Worm (Caenorhabditis elegans) whole organism, L4 larva: ENCODE data around the gene acs-10.

Source experiments
- F44E2.7 ChIP-seq: fragments of 200-800 bp; sonication (Bioruptor generic); IDR thresholded peaks from 2 replicates; pipeline ENCODE4 v2.1.2; 2022; ENCODE audit warnings: missing genetic modification characterization, missing compliant biosample characterization
- fkh-10 ChIP-seq: fragments of 150-350 bp; optimal IDR thresholded peaks from 2 replicates; lab custom pipeline; 2014; ENCODE audit warnings: missing biosample characterization, missing genetic modification reagents, missing genetic modification characterization
- lin-13 ChIP-seq: fragments of 150-350 bp; optimal IDR thresholded peaks from 2 replicates; lab custom pipeline; 2014; ENCODE audit warnings: missing biosample characterization, missing genetic modification reagents, missing genetic modification characterization
- mxl-3 ChIP-seq: fragments of 200-800 bp; sonication (Bioruptor generic); optimal IDR thresholded peaks from 2 replicates; lab custom pipeline; 2018; ENCODE audit warnings: mild to moderate bottlenecking, missing genetic modification characterization, missing compliant biosample characterization
- nhr-11 ChIP-seq: fragments of 150-350 bp; optimal IDR thresholded peaks from 2 replicates; lab custom pipeline; 2014; ENCODE audit warnings: missing biosample characterization, missing genetic modification characterization
- pha-4 ChIP-seq, 2 experiments: fragments of 150-350 bp in 1 of 2; fragments of 200-800 bp in 1 of 2; sonication (Bioruptor generic) in 1 of 2; IDR thresholded peaks in 1 of 2; optimal IDR thresholded peaks in 1 of 2; 2 replicates each; pipeline versions ENCODE4 v1.3.6 to Lab custom; 2014 to 2022; ENCODE audit warnings: missing genetic modification characterization in 2 of 2, missing genetic modification reagents in 2 of 2, missing biosample characterization in 1 of 2, missing compliant biosample characterization in 1 of 2
- zfp-2 ChIP-seq: sonication (generic microtip); optimal IDR thresholded peaks from 2 replicates; lab custom pipeline; 2016; ENCODE audit warnings: mild to moderate bottlenecking, missing genetic modification characterization, missing compliant biosample characterization
- ztf-11 ChIP-seq: fragments of 150-350 bp; optimal IDR thresholded peaks from 2 replicates; lab custom pipeline; 2014; ENCODE audit warnings: missing biosample characterization, missing genetic modification characterization

DNA sequence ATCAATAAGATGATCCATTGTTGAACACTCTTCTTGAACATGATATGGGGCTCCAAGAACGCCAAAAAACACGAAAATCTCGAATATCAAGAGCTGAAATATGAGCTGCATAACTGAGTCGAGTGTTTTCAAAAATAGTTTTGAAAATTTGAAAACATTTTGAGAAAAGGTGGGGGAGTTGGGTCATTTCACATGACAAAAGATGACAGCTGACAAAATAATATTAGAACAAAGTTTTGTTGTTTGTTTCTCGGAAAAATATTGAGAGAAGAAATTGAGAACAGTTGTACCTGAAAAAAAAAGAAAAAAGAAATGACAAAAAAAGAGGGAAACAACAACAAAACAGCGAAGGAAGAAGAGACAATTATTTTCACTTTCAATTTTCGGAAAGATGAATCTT lies 47.8 kb upstream of the acs-10 start, which contains the start of the genes D1086.2 and D1086.1:
- no peak for TF ChIP-seq nhr-11
- no peak for TF ChIP-seq pha-4 (GFP tag; IDR thresholded peaks at IDR 0.05; lab: Robert Waterston, UW)
- no peak for TF ChIP-seq pha-4 (tag; optimal IDR thresholded peaks at IDR 0.05; lab: Kevin White, UChicago)
- no peak for TF ChIP-seq F44E2.7
- no peak for TF ChIP-seq mxl-3 (GFP tag; lab: Kevin White, UChicago)
- no peak for TF ChIP-seq ztf-11 (tag; lab: Kevin White, UChicago)
- no peak for TF ChIP-seq fkh-10 (GFP tag; lab: Kevin White, UChicago)
- TF ChIP-seq lin-13 (GFP tag; lab: Kevin White, UChicago), result no peak
- no peak for TF ChIP-seq zfp-2 (tag; lab: Kevin White, UChicago)
